Fruit fly (Drosophila melanogaster) whole organism, adult: Measurements from ENCODE around the gene CG15641.

Source experiments
- CG11617 ChIP-seq: fragments of 200-800 bp; sonication (Bioruptor generic); optimal IDR thresholded peaks from 2 replicates; lab custom pipeline; 2017; ENCODE audit warnings: mild to moderate bottlenecking, missing biosample characterization, missing genetic modification reagents, missing genetic modification characterization
- CG12768 ChIP-seq: fragments of 200-800 bp; sonication (Bioruptor generic); optimal IDR thresholded peaks from 2 replicates; lab custom pipeline; 2017; ENCODE audit warnings: missing biosample characterization, missing genetic modification characterization, mild to moderate bottlenecking, moderate library complexity, missing genetic modification reagents
- CG14711 ChIP-seq: fragments of 200-800 bp; sonication (Bioruptor generic); optimal IDR thresholded peaks from 2 replicates; lab custom pipeline; 2018; ENCODE audit warnings: missing biosample characterization, mild to moderate bottlenecking, missing genetic modification characterization, moderate library complexity
- CG1620 ChIP-seq: fragments of 200-800 bp; sonication (Bioruptor generic); optimal IDR thresholded peaks from 2 replicates; lab custom pipeline; 2016; ENCODE audit warnings: missing biosample characterization, missing genetic modification characterization
- CG33017 ChIP-seq: fragments of 200-800 bp; sonication (Bioruptor generic); optimal IDR thresholded peaks from 2 replicates; lab custom pipeline; 2018; ENCODE audit warnings: missing biosample characterization, mild to moderate bottlenecking, missing genetic modification characterization, moderate library complexity
- CG5204 ChIP-seq: fragments of 200-800 bp; sonication (Bioruptor generic); optimal IDR thresholded peaks from 2 replicates; lab custom pipeline; 2016; ENCODE audit warnings: missing biosample characterization, missing genetic modification characterization
- CG7045 ChIP-seq: fragments of 200-800 bp; sonication (Bioruptor generic); optimal IDR thresholded peaks from 2 replicates; lab custom pipeline; 2017; ENCODE audit warnings: missing biosample characterization, mild to moderate bottlenecking, missing genetic modification characterization
- CG7101 ChIP-seq: fragments of 200-800 bp; sonication (Bioruptor generic); optimal IDR thresholded peaks from 2 replicates; lab custom pipeline; 2018; ENCODE audit warnings: missing biosample characterization, mild to moderate bottlenecking, missing genetic modification characterization, moderate library complexity
- Clk ChIP-seq: fragments of 200-800 bp; sonication (Bioruptor generic); optimal IDR thresholded peaks from 2 replicates; lab custom pipeline; 2017; ENCODE audit warnings: missing biosample characterization, missing genetic modification characterization
- Crg-1 ChIP-seq: fragments of 200-800 bp; sonication (Bioruptor generic); optimal IDR thresholded peaks from 2 replicates; lab custom pipeline; 2016; ENCODE audit warnings: missing biosample characterization, missing genetic modification characterization
- Hr96 ChIP-seq: fragments of 200-800 bp; sonication (Bioruptor generic); optimal IDR thresholded peaks from 2 replicates; lab custom pipeline; 2016; ENCODE audit warnings: missing biosample characterization, missing genetic modification characterization
- Mnt ChIP-seq: fragments of 200-800 bp; sonication (Bioruptor generic); optimal IDR thresholded peaks from 2 replicates; lab custom pipeline; 2016; ENCODE audit warnings: missing biosample characterization, mild to moderate bottlenecking, missing genetic modification characterization
- bab1 ChIP-seq: fragments of 200-800 bp; sonication (Bioruptor generic); optimal IDR thresholded peaks from 3 replicates; lab custom pipeline; 2019; ENCODE audit warnings: missing biosample characterization, mild to moderate bottlenecking, missing genetic modification characterization, moderate library complexity
- cic ChIP-seq: fragments of 200-800 bp; sonication (Bioruptor generic); optimal IDR thresholded peaks from 2 replicates; lab custom pipeline; 2017; ENCODE audit warnings: missing biosample characterization, mild to moderate bottlenecking, missing genetic modification characterization, moderate library complexity
- cnc ChIP-seq, 2 experiments: fragments of >200 bp; optimal IDR thresholded peaks; 2 replicates each; lab custom pipeline; 2017
- kay ChIP-seq: fragments of 200-800 bp; sonication (Bioruptor generic); peaks from one replicate; lab custom pipeline; 2016; ENCODE audit warnings: missing biosample characterization, missing genetic modification characterization, borderline replicate concordance
- ovo ChIP-seq: fragments of 200-800 bp; sonication (Bioruptor generic); optimal IDR thresholded peaks from 2 replicates; lab custom pipeline; 2016; ENCODE audit warnings: missing biosample characterization, missing genetic modification characterization
- pad ChIP-seq: fragments of 200-800 bp; sonication (Bioruptor generic); optimal IDR thresholded peaks from 3 replicates; lab custom pipeline; 2017; ENCODE audit warnings: missing biosample characterization, missing genetic modification characterization, mild to moderate bottlenecking, moderate library complexity, missing genetic modification reagents
- tj ChIP-seq: fragments of 200-800 bp; sonication (Bioruptor generic); optimal IDR thresholded peaks from 3 replicates; lab custom pipeline; 2017; ENCODE audit warnings: missing biosample characterization, mild to moderate bottlenecking, missing genetic modification characterization, moderate library complexity
- toe ChIP-seq: fragments of 200-800 bp; sonication (Bioruptor generic); optimal IDR thresholded peaks from 2 replicates; lab custom pipeline; 2016; ENCODE audit warnings: missing biosample characterization, missing genetic modification characterization

CG15641 gene

dm6 chrX:15450327-15450644 is 17.4 kb upstream of the CG15641 start:
- no peak for TF ChIP-seq CG7045 (GFP tag; lab: Kevin White, UChicago)
- peak; percentile 96 for TF ChIP-seq Mnt (GFP tag; lab: Kevin White, UChicago)
- TF ChIP-seq CG1620 (GFP tag; lab: Kevin White, UChicago): no peak
- TF ChIP-seq CG12768 (GFP tag; lab: Kevin White, UChicago): no peak
- no peak for TF ChIP-seq CG5204 (GFP tag; lab: Kevin White, UChicago)
- no peak for TF ChIP-seq tj (GFP tag; lab: Kevin White, UChicago)
- TF ChIP-seq cnc (optimal IDR thresholded peaks at IDR 0.05; lab: Kevin White, UChicago): peak in 1 of 2 experiments; percentile 18

dm6 chrX:15453121-15453520 is 14.6 kb upstream of the CG15641 start, which contains the start of gene CG11655:
Gene CG11655, plus strand, starts transcription at chrX:15453471.
- TF ChIP-seq CG14711 (tag; lab: Kevin White, UChicago) (peak; percentile 43), CG1620 (GFP tag; lab: Kevin White, UChicago) (peak; percentile 1), CG11617 (GFP tag; lab: Kevin White, UChicago) (peak; percentile 71), kay (GFP tag; lab: Kevin White, UChicago) (no peak), CG12768 (GFP tag; lab: Kevin White, UChicago) (no peak), cic (GFP tag; lab: Kevin White, UChicago) (peak; percentile 54), toe (GFP tag; lab: Kevin White, UChicago) (peak; percentile 2), cnc (optimal IDR thresholded peaks at IDR 0.05; lab: Kevin White, UChicago) (no peak), Hr96 (GFP tag; lab: Kevin White, UChicago) (peak; percentile 21), CG5204 (GFP tag; lab: Kevin White, UChicago) (no peak), Clk (GFP tag; lab: Kevin White, UChicago) (no peak), CG7101 (tag; lab: Kevin White, UChicago) (peak; percentile 67), bab1 (GFP tag; lab: Kevin White, UChicago) (peak; percentile 67), Mnt (GFP tag; lab: Kevin White, UChicago) (peak; percentile 81), pad (peak; percentile 61), tj (GFP tag; lab: Kevin White, UChicago) (peak; percentile 59), Crg-1 (no peak), CG7045 (GFP tag; lab: Kevin White, UChicago) (peak; percentile 15), CG33017 (tag; lab: Kevin White, UChicago) (peak; percentile 2), ovo (GFP tag; lab: Kevin White, UChicago) (peak; percentile 95)

- TF ChIP-seq ovo (GFP tag; lab: Kevin White, UChicago) (no peak), Clk (GFP tag; lab: Kevin White, UChicago) (no peak), CG7045 (GFP tag; lab: Kevin White, UChicago) (no peak), CG14711 (tag; lab: Kevin White, UChicago) (peak; percentile 24), bab1 (GFP tag; lab: Kevin White, UChicago) (peak; percentile 48), cnc (optimal IDR thresholded peaks at IDR 0.05; lab: Kevin White, UChicago) (no peak), Crg-1 (no peak), CG12768 (GFP tag; lab: Kevin White, UChicago) (no peak), CG5204 (GFP tag; lab: Kevin White, UChicago) (no peak), kay (GFP tag; lab: Kevin White, UChicago) (no peak), CG33017 (tag; lab: Kevin White, UChicago) (no peak), cic (GFP tag; lab: Kevin White, UChicago) (no peak), Hr96 (GFP tag; lab: Kevin White, UChicago) (no peak), pad (no peak), CG7101 (tag; lab: Kevin White, UChicago) (no peak), tj (GFP tag; lab: Kevin White, UChicago) (no peak), toe (GFP tag; lab: Kevin White, UChicago) (no peak), CG11617 (GFP tag; lab: Kevin White, UChicago) (no peak), Mnt (GFP tag; lab: Kevin White, UChicago) (peak; percentile 19), CG1620 (GFP tag; lab: Kevin White, UChicago) (peak; percentile 36)
These were observed 5.2 kb upstream of the CG15641 start, which contains the start of the genes shtd, CG6294 and CG6299 for dm6 chrX:15462436-15462857. Gene shtd, minus strand, starts transcription at chrX:15462441. Gene CG6294, plus strand, starts transcription at chrX:15462722. Gene CG6299, plus strand, starts transcription at chrX:15462722.

dm6 chrX:15464531-15464930 is 3.2 kb upstream of the CG15641 start:
- TF ChIP-seq tj (GFP tag; lab: Kevin White, UChicago) (no peak), cic (GFP tag; lab: Kevin White, UChicago) (peak; percentile 5)

dm6 chrX:15465410-15465809 is 2.3 kb upstream of the CG15641 start:
- TF ChIP-seq ovo (GFP tag; lab: Kevin White, UChicago) (no peak), pad (peak; percentile 97), CG33017 (tag; lab: Kevin White, UChicago) (no peak), Hr96 (GFP tag; lab: Kevin White, UChicago) (no peak), cic (GFP tag; lab: Kevin White, UChicago) (peak; percentile 26), CG7101 (tag; lab: Kevin White, UChicago) (no peak), CG7045 (GFP tag; lab: Kevin White, UChicago) (no peak), Mnt (GFP tag; lab: Kevin White, UChicago) (peak; percentile 15), toe (GFP tag; lab: Kevin White, UChicago) (no peak), bab1 (GFP tag; lab: Kevin White, UChicago) (no peak), CG11617 (GFP tag; lab: Kevin White, UChicago) (no peak), Crg-1 (no peak), CG12768 (GFP tag; lab: Kevin White, UChicago) (no peak), CG14711 (tag; lab: Kevin White, UChicago) (no peak), CG5204 (GFP tag; lab: Kevin White, UChicago) (no peak), CG1620 (GFP tag; lab: Kevin White, UChicago) (no peak)

dm6 chrX:15471904-15472303 is 4.2 kb downstream of the CG15641 start, which contains the start of the genes Grip128 and Alg14:
Gene Grip128, minus strand, starts transcription at chrX:15472119.
Gene Alg14, plus strand, starts transcription at chrX:15472164.
- no peak for TF ChIP-seq CG12768 (GFP tag; lab: Kevin White, UChicago)
- TF ChIP-seq CG7101 (tag; lab: Kevin White, UChicago): no peak
- no peak for TF ChIP-seq kay (GFP tag; lab: Kevin White, UChicago)
- no peak for TF ChIP-seq CG14711 (tag; lab: Kevin White, UChicago)
- no peak for TF ChIP-seq ovo (GFP tag; lab: Kevin White, UChicago)
- TF ChIP-seq CG1620 (GFP tag; lab: Kevin White, UChicago): no peak
- TF ChIP-seq pad: no peak
- no peak for TF ChIP-seq Mnt (GFP tag; lab: Kevin White, UChicago)
- no peak for TF ChIP-seq CG11617 (GFP tag; lab: Kevin White, UChicago)
